Fruit fly (Drosophila melanogaster) whole organism, pupa: ENCODE measurements around the gene CG31161.

Experiments used
- CG10348 ChIP-seq: fragments of 200-800 bp; sonication (Bioruptor generic); IDR thresholded peaks from 2 replicates; pipeline ENCODE4 v1.3.6; 2022; ENCODE audit warnings: missing biosample characterization, missing genetic modification characterization
- CG14655 ChIP-seq: fragments of 200-800 bp; sonication (Bioruptor generic); optimal IDR thresholded peaks from 3 replicates; lab custom pipeline; 2017; ENCODE audit warnings: mild to moderate bottlenecking, missing biosample characterization, missing genetic modification reagents, missing genetic modification characterization
- CG32121 ChIP-seq: fragments of 200-800 bp; sonication (Bioruptor generic); IDR thresholded peaks from 2 replicates; pipeline ENCODE4 v1.3.6; 2022; ENCODE audit warnings: missing biosample characterization, missing genetic modification characterization
- CG4496 ChIP-seq: fragments of 200-800 bp; sonication (Bioruptor generic); IDR thresholded peaks from 3 replicates; pipeline ENCODE4 v1.3.6; 2022; ENCODE audit warnings: missing biosample characterization, missing genetic modification characterization
- CG8301 ChIP-seq: fragments of 200-800 bp; sonication (Bioruptor generic); optimal IDR thresholded peaks from 2 replicates; lab custom pipeline; 2018; ENCODE audit warnings: missing biosample characterization, mild to moderate bottlenecking, missing genetic modification characterization
- EcR ChIP-seq: fragments of 200-800 bp; sonication (Bioruptor generic); optimal IDR thresholded peaks from 3 replicates; lab custom pipeline; 2019; ENCODE audit warnings: missing biosample characterization, missing genetic modification characterization, mild to moderate bottlenecking, moderate library complexity, missing genetic modification reagents
- Pif1B ChIP-seq: fragments of 200-800 bp; sonication (Bioruptor generic); optimal IDR thresholded peaks from 3 replicates; lab custom pipeline; 2016; ENCODE audit warnings: missing biosample characterization, missing genetic modification characterization
- gl ChIP-seq: fragments of 200-800 bp; sonication (Bioruptor generic); optimal IDR thresholded peaks from 2 replicates; lab custom pipeline; 2018; ENCODE audit warnings: missing biosample characterization, mild to moderate bottlenecking, missing genetic modification characterization
- rn ChIP-seq: fragments of 200-800 bp; sonication (Bioruptor generic); IDR thresholded peaks from 2 replicates; pipeline ENCODE4 v1.3.6; 2022; ENCODE audit warnings: missing biosample characterization, missing genetic modification characterization

- TF ChIP-seq gl (tag; lab: Kevin White, UChicago) (no peak), CG14655 (GFP tag; lab: Kevin White, UChicago) (no peak), CG4496 (GFP tag; lab: Robert Waterston, UW) (no peak), Pif1B (GFP tag; lab: Kevin White, UChicago) (no peak), CG8301 (tag; lab: Kevin White, UChicago) (no peak), rn (GFP tag; lab: Robert Waterston, UW) (no peak), CG32121 (GFP tag; lab: Robert Waterston, UW) (no peak), CG10348 (no peak), EcR (GFP tag; lab: Kevin White, UChicago) (no peak)
Observed at dm6 chr3R:22613448-22613847, 2.9 kb upstream of the CG31161 start, which contains the start of the genes CG31156 and mRRF2.
